Worm (Caenorhabditis elegans) whole organism, L2 larva: Measurements from ENCODE around the gene W01C9.2.

ENCODE experiments used
- ZK546.5 ChIP-seq: sonication (generic microtip); optimal IDR thresholded peaks from 2 replicates; lab custom pipeline; 2017; ENCODE audit warnings: missing biosample characterization, missing genetic modification characterization
- skn-1 ChIP-seq: sonication (generic microtip); optimal IDR thresholded peaks from 2 replicates; lab custom pipeline; 2017; ENCODE audit warnings: missing biosample characterization, missing genetic modification characterization
- unc-62 ChIP-seq: fragments of 150-350 bp; optimal IDR thresholded peaks from 2 replicates; lab custom pipeline; 2014; ENCODE audit warnings: missing biosample characterization, missing genetic modification reagents, missing genetic modification characterization

- TF ChIP-seq skn-1 (tag; lab: Kevin White, UChicago) (no peak), unc-62 (GFP tag; lab: Kevin White, UChicago) (no peak), ZK546.5 (no peak)
Measured at ce11 chrII:8496184-8496583, 40.0 kb upstream of the W01C9.2 start.
